Worm (Caenorhabditis elegans) whole organism, young adult: ENCODE data around the gene sbsp-1.

ENCODE experiments used
- Y95B8A.8 ChIP-seq: fragments of 200-800 bp; sonication (Bioruptor generic); IDR thresholded peaks from 2 replicates; pipeline ENCODE4 v1.3.6; 2022; ENCODE audit warnings: missing genetic modification reagents, missing genetic modification characterization, missing compliant biosample characterization
- ama-1 ChIP-seq, 3 experiments: fragments of 150-350 bp in 1 of 3; sonication (generic microtip) in 2 of 3; optimal IDR thresholded peaks; 2 replicates each; lab custom pipeline; 2014 to 2018; ENCODE audit warnings: missing biosample characterization in 2 of 3, missing genetic modification characterization in 2 of 3, missing genetic modification reagents in 2 of 3

DNA sequence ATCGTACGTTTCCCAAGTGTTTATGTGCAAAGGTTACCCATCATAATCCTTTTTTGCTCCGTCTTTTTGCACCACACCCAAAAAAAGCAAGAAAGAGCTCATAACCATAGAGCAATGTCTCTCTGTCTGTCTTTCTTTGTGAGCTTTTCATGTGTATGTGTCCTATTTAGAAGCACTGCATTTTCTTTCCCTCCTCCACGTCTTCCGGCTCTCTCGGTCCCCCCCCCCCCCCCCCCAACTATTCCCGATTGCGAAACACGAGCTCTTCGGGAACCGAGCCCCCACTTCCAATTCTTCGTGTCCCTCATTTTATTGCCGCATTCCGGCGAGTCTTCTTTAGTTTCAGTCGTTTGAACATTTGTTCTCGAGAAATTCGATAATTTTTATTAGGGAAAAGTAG, 25.9 kb upstream of the sbsp-1 start:
- TF ChIP-seq Y95B8A.8 (GFP tag; lab: Robert Waterston, UW), result no peak
- TF ChIP-seq ama-1 (optimal IDR thresholded peaks at IDR 0.05; lab: Kevin White, UChicago), result no peak
- no peak for TF ChIP-seq ama-1 (GFP tag; optimal IDR thresholded peaks at IDR 0.05; lab: Kevin White, UChicago)
